Worm (Caenorhabditis elegans): ENCODE results near the gene kcnl-4.

DNA sequence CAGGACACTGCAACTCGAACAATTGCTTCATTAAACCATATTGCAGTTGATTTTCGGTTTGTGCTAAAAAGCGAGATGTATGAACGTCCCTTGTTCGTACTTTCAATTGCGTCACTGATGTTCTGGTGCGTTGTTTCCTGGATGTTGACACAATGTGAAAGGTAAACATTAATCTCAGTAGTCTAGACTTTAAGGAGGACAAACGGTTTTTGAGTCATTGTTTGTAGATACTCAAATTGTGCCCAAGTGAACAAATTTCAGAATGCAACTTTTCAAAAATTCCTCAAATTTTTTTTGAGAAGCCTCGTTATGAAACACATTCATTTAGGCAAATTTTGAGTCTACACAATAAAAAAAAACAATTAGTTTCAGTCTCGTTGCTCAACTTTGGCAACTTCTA lies 10.0 kb downstream of the kcnl-4 start:
- TF ChIP-seq F52B5.7 (tag; optimal IDR thresholded peaks at IDR 0.05) (no peak), ama-1 (optimal IDR thresholded peaks at IDR 0.05) (no peak), ama-1 (GFP tag; optimal IDR thresholded peaks at IDR 0.05) (no peak), hlh-12 (tag; optimal IDR thresholded peaks at IDR 0.05) (no peak), nfya-2 (GFP tag; IDR thresholded peaks at IDR 0.05) (no peak), hsf-1 (GFP tag; IDR thresholded peaks at IDR 0.05) (no peak), Y53F4B.3 (GFP tag; IDR thresholded peaks at IDR 0.05) (no peak)

Measured in whole organism, young adult.